Worm (Caenorhabditis elegans) whole organism, mixed stage, embryonic: ENCODE data around the gene Y49E10.25.
A peak's percentile ranks its signal among the peaks of the same experiment; 100 is the strongest.

Source experiments
- ceh-43 ChIP-seq: fragments of 200-800 bp; sonication (Bioruptor generic); optimal IDR thresholded peaks from 2 replicates; lab custom pipeline; 2018; ENCODE audit warnings: mild to moderate bottlenecking, missing genetic modification characterization, moderate library complexity, missing compliant biosample characterization
- elt-3 ChIP-seq: fragments of 150-350 bp; optimal IDR thresholded peaks from 2 replicates; lab custom pipeline; 2014; ENCODE audit warnings: missing biosample characterization, missing genetic modification characterization
- flh-1 ChIP-seq: fragments of 200-800 bp; sonication (Bioruptor generic); optimal IDR thresholded peaks from 2 replicates; lab custom pipeline; 2018; ENCODE audit warnings: mild to moderate bottlenecking, missing genetic modification characterization, moderate library complexity, missing compliant biosample characterization
- lin-13 ChIP-seq: fragments of 150-350 bp; optimal IDR thresholded peaks from 2 replicates; lab custom pipeline; 2014; ENCODE audit warnings: missing biosample characterization, missing genetic modification characterization
- lin-32 ChIP-seq: fragments of 200-800 bp; sonication (Bioruptor generic); optimal IDR thresholded peaks from 2 replicates; lab custom pipeline; 2018; ENCODE audit warnings: mild to moderate bottlenecking, missing genetic modification characterization, missing compliant biosample characterization
- lsy-2 ChIP-seq: fragments of 150-350 bp; optimal IDR thresholded peaks from 2 replicates; lab custom pipeline; 2014; ENCODE audit warnings: missing biosample characterization, missing genetic modification characterization
- mep-1 ChIP-seq: fragments of 150-350 bp; optimal IDR thresholded peaks from 2 replicates; lab custom pipeline; 2017; ENCODE audit warnings: missing biosample characterization, missing genetic modification reagents, missing genetic modification characterization, inconsistent platforms
- nhr-237 ChIP-seq: fragments of 150-350 bp; optimal IDR thresholded peaks from 2 replicates; lab custom pipeline; 2014; ENCODE audit warnings: missing biosample characterization, missing genetic modification characterization
- nhr-76 ChIP-seq: sonication (generic microtip); optimal IDR thresholded peaks from 2 replicates; lab custom pipeline; 2017; ENCODE audit warnings: missing biosample characterization, missing genetic modification characterization
- pha-4 ChIP-seq: fragments of 150-350 bp; optimal IDR thresholded peaks from 2 replicates; lab custom pipeline; 2018; ENCODE audit warnings: missing biosample characterization, missing genetic modification reagents, missing genetic modification characterization
- snpc-4 ChIP-seq: fragments of 150-350 bp; optimal IDR thresholded peaks from 2 replicates; lab custom pipeline; 2014; ENCODE audit warnings: missing biosample characterization, missing genetic modification characterization
- unc-39 ChIP-seq: fragments of 150-350 bp; optimal IDR thresholded peaks from 2 replicates; lab custom pipeline; 2014; ENCODE audit warnings: missing biosample characterization, missing genetic modification characterization
- ztf-11 ChIP-seq: fragments of 150-350 bp; optimal IDR thresholded peaks from 2 replicates; lab custom pipeline; 2014; ENCODE audit warnings: missing biosample characterization, missing genetic modification characterization

ce11 chrIII:12456801-12457647 lies 34.9 kb downstream of the Y49E10.25 start, which contains the start of the genes scav-3 and Y49E10.21:
- TF ChIP-seq lin-32 (GFP tag; lab: Kevin White, UChicago) (no peak), nhr-76 (tag; lab: Kevin White, UChicago) (no peak), flh-1 (no peak), nhr-237 (no peak), lsy-2 (no peak), elt-3 (tag; lab: Kevin White, UChicago) (no peak), lin-13 (tag; lab: Kevin White, UChicago) (no peak), pha-4 (tag; lab: Kevin White, UChicago) (no peak), ztf-11 (no peak), ceh-43 (GFP tag; lab: Kevin White, UChicago) (no peak), snpc-4 (tag; lab: Kevin White, UChicago) (no peak), mep-1 (tag; lab: Kevin White, UChicago) (peak; percentile 10), unc-39 (no peak)
